Fruit fly (Drosophila melanogaster): ENCODE measurements around the gene CG7920.

DNA sequence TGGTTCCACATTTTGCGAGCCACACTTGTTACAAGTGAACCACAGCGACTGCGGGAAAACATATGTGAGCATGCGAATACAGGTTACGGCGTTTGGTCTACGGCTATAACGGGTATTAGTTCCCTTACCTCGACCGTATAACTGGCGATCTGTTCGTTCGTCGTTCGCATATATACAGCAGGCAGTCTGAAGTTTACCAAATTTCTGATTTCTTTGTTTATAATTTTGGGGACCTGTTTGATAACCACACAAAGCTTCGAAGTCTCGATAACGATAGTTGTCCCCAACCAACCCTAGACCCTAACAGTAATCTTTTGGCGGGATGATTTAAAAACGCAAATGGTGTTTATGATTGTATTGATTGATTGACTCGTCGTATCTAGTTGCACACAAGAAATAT lies 21.9 kb downstream of the CG7920 start, which contains the start of gene Acph-1:
- TF ChIP-seq psq (optimal IDR thresholded peaks at IDR 0.05) (no peak), ttk (optimal IDR thresholded peaks at IDR 0.05) (no peak), Sin3A (optimal IDR thresholded peaks at IDR 0.05) (no peak), insv (optimal IDR thresholded peaks at IDR 0.05) (no peak), h (optimal IDR thresholded peaks at IDR 0.05) (no peak), Myc (optimal IDR thresholded peaks at IDR 0.05) (no peak)
